Worm (Caenorhabditis elegans): Measurements from ENCODE around the gene C53D6.6.
A peak's percentile ranks its signal among the peaks of the same experiment; 100 is the strongest.

DNA sequence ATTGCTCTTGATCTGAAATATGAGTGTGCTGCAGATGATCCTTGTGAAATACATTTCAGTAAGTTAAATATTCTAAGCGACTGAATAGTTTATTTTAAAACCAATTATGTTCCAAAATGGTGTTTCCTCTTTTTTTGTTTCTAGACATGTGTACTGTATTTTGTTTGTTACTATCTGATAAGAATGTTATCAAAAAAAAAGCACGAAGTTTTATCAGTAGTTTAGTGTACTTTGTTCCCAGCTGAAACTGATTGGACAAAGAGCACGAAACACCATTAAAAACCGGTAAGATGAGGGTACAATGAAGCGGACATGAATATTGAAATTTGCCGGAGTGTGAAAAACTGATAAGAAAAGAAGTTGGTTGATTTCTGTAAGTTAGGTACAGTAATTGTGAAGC lies 37.7 kb upstream of the C53D6.6 start:
- no peak for TF ChIP-seq ceh-79 (tag; optimal IDR thresholded peaks at IDR 0.05)
- TF ChIP-seq athp-1 (tag; optimal IDR thresholded peaks at IDR 0.05) = no peak
- TF ChIP-seq snpc-4 (GFP tag; optimal IDR thresholded peaks at IDR 0.05) = no peak
- no peak for TF ChIP-seq snpc-4 (tag; optimal IDR thresholded peaks at IDR 0.05)
- TF ChIP-seq nfya-2 (GFP tag; IDR thresholded peaks at IDR 0.05) = no peak
- no peak for TF ChIP-seq madf-6 (GFP tag; IDR thresholded peaks at IDR 0.05)
- no peak for TF ChIP-seq ztf-18 (tag; optimal IDR thresholded peaks at IDR 0.05)
- peak; percentile 47 for TF ChIP-seq nhr-80 (tag; optimal IDR thresholded peaks at IDR 0.05)
- TF ChIP-seq tbx-9 (tag; optimal IDR thresholded peaks at IDR 0.05; ENCODE audit: borderline replicate concordance) = no peak
- TF ChIP-seq hmg-1.2 (GFP tag; IDR thresholded peaks at IDR 0.05) = no peak
- no peak for TF ChIP-seq tlf-1 (GFP tag; optimal IDR thresholded peaks at IDR 0.05)
- no peak for TF ChIP-seq ama-1 (optimal IDR thresholded peaks at IDR 0.05)
- TF ChIP-seq ama-1 (GFP tag; optimal IDR thresholded peaks at IDR 0.05) = no peak
- TF ChIP-seq snpc-1.1 (tag; optimal IDR thresholded peaks at IDR 0.05; ENCODE audit: insufficient read depth) = no peak
- TF ChIP-seq K12H6.12 (tag; optimal IDR thresholded peaks at IDR 0.05) = no peak
- TF ChIP-seq nhr-27 (tag; optimal IDR thresholded peaks at IDR 0.05) = no peak
